Worm (Caenorhabditis elegans) whole organism, young adult: Measurements from ENCODE around the gene F38B7.3.

Experiments used
- B0035.1 ChIP-seq: sonication (generic microtip); optimal IDR thresholded peaks from 2 replicates; lab custom pipeline; 2016; ENCODE audit warnings: missing genetic modification characterization, mild to moderate bottlenecking, missing compliant biosample characterization, missing genotype, missing genetic modification reagents
- B0336.3 ChIP-seq: fragments of 200-800 bp; sonication (Bioruptor generic); IDR thresholded peaks from 2 replicates; pipeline ENCODE4 v1.3.6; 2022; ENCODE audit warnings: missing genetic modification characterization, missing compliant biosample characterization
- F22D6.2 ChIP-seq: sonication (generic microtip); optimal IDR thresholded peaks from 2 replicates; lab custom pipeline; 2016; ENCODE audit warnings: mild to moderate bottlenecking, missing genetic modification characterization, missing compliant biosample characterization
- F23B12.7 ChIP-seq: sonication (generic microtip); optimal IDR thresholded peaks from 2 replicates; lab custom pipeline; 2017; ENCODE audit warnings: missing genetic modification characterization, mild to moderate bottlenecking, missing compliant biosample characterization, antibody characterized with exemption, moderate library complexity; ENCODE audit not compliant: insufficient read depth
- F33H1.4 ChIP-seq: fragments of 200-800 bp; sonication (Bioruptor generic); IDR thresholded peaks from 2 replicates; pipeline ENCODE4 v1.3.6; 2022; ENCODE audit warnings: missing genetic modification reagents, missing genetic modification characterization, missing compliant biosample characterization
- F52B5.7 ChIP-seq: sonication (generic microtip); optimal IDR thresholded peaks from 2 replicates; lab custom pipeline; 2016; ENCODE audit warnings: mild to moderate bottlenecking, missing genetic modification characterization, missing compliant biosample characterization
- K12H6.12 ChIP-seq: fragments of 200-800 bp; sonication (Bioruptor generic); optimal IDR thresholded peaks from 2 replicates; lab custom pipeline; 2018; ENCODE audit warnings: mild to moderate bottlenecking, missing genetic modification characterization, missing compliant biosample characterization
- Y53G8AR.9 ChIP-seq: fragments of 200-800 bp; sonication (Bioruptor generic); conservative IDR thresholded peaks from 2 replicates; pipeline ENCODE4 v1.3.6; 2022; ENCODE audit warnings: missing genetic modification reagents, missing genetic modification characterization, missing compliant biosample characterization
- Y56A3A.18 ChIP-seq: fragments of 200-800 bp; sonication (Bioruptor generic); IDR thresholded peaks from 2 replicates; pipeline ENCODE4 v1.3.6; 2022; ENCODE audit warnings: missing genetic modification reagents, missing genetic modification characterization, missing compliant biosample characterization
- ZK185.1 ChIP-seq: sonication (generic microtip); optimal IDR thresholded peaks from 2 replicates; lab custom pipeline; 2016; ENCODE audit warnings: mild to moderate bottlenecking, missing genetic modification characterization, missing compliant biosample characterization; ENCODE audit not compliant: poor library complexity, severe bottlenecking
- aptf-3 ChIP-seq: fragments of 200-800 bp; sonication (Bioruptor generic); IDR thresholded peaks from 2 replicates; pipeline ENCODE4 v1.3.6; 2022; ENCODE audit warnings: missing genetic modification characterization, missing compliant biosample characterization
- attf-3 ChIP-seq: fragments of 200-800 bp; sonication (Bioruptor generic); conservative IDR thresholded peaks from 2 replicates; pipeline ENCODE4 v1.3.6; 2022; ENCODE audit warnings: missing genetic modification reagents, missing genetic modification characterization, missing compliant biosample characterization
- attf-5 ChIP-seq: fragments of 200-800 bp; sonication (Bioruptor generic); optimal IDR thresholded peaks from 2 replicates; lab custom pipeline; 2018; ENCODE audit warnings: mild to moderate bottlenecking, missing genetic modification characterization, missing compliant biosample characterization
- cebp-1 ChIP-seq, 2 experiments: fragments of 200-800 bp in 1 of 2; sonication (Bioruptor generic) in 1 of 2; sonication (generic microtip) in 1 of 2; IDR thresholded peaks in 1 of 2; optimal IDR thresholded peaks in 1 of 2; 2 replicates each; pipeline versions ENCODE4 v1.3.6 to Lab custom; 2017 to 2022; ENCODE audit warnings: missing compliant biosample characterization in 2 of 2, missing genetic modification characterization in 2 of 2, mild to moderate bottlenecking in 1 of 2, missing genetic modification reagents in 1 of 2, moderate library complexity in 1 of 2
- ceh-58 ChIP-seq: fragments of 200-800 bp; sonication (Bioruptor generic); IDR thresholded peaks from 2 replicates; pipeline ENCODE4 v1.3.6; 2022; ENCODE audit warnings: missing genetic modification characterization, missing compliant biosample characterization
- chd-7 ChIP-seq: sonication (generic microtip); optimal IDR thresholded peaks from 2 replicates; lab custom pipeline; 2016; ENCODE audit warnings: mild to moderate bottlenecking, missing genetic modification characterization, moderate library complexity, missing compliant biosample characterization
- dpff-1 ChIP-seq: sonication (generic microtip); optimal IDR thresholded peaks from 2 replicates; lab custom pipeline; 2017; ENCODE audit warnings: mild to moderate bottlenecking, missing genetic modification characterization, missing compliant biosample characterization
- ets-4 ChIP-seq: fragments of 200-800 bp; sonication (Bioruptor generic); optimal IDR thresholded peaks from 2 replicates; lab custom pipeline; 2018; ENCODE audit warnings: mild to moderate bottlenecking, missing genetic modification characterization, missing compliant biosample characterization
- gei-17 ChIP-seq: fragments of 200-800 bp; sonication (Bioruptor generic); optimal IDR thresholded peaks from 2 replicates; lab custom pipeline; 2018; ENCODE audit warnings: mild to moderate bottlenecking, missing genetic modification characterization, missing compliant biosample characterization
- hmg-1.2 ChIP-seq: fragments of 200-800 bp; sonication (Bioruptor generic); IDR thresholded peaks from 2 replicates; pipeline ENCODE4 v1.3.6; 2022; ENCODE audit warnings: missing genetic modification reagents, missing genetic modification characterization, missing compliant biosample characterization
- hmg-20 ChIP-seq: fragments of 200-800 bp; sonication (Bioruptor generic); IDR thresholded peaks from 2 replicates; pipeline ENCODE4 v1.3.6; 2022; ENCODE audit warnings: missing genetic modification reagents, missing genetic modification characterization, missing compliant biosample characterization
- let-526 ChIP-seq: fragments of 200-800 bp; sonication (Bioruptor generic); IDR thresholded peaks from 2 replicates; pipeline ENCODE4 v1.3.6; 2022; ENCODE audit warnings: missing genetic modification reagents, missing genetic modification characterization, missing compliant biosample characterization
- lin-26 ChIP-seq: fragments of 200-800 bp; sonication (Bioruptor generic); IDR thresholded peaks from 2 replicates; pipeline ENCODE4 v1.3.6; 2022; ENCODE audit warnings: missing genetic modification reagents, missing genetic modification characterization, missing compliant biosample characterization
- lin-35 ChIP-seq, 3 experiments: fragments of 150-350 bp in 2 of 3; sonication (generic microtip) in 1 of 3; optimal IDR thresholded peaks; 2 replicates each; lab custom pipeline; 2014 to 2018; ENCODE audit warnings: missing biosample characterization in 3 of 3, missing genetic modification characterization in 3 of 3, missing genetic modification reagents in 3 of 3
- lin-40 ChIP-seq: sonication (generic microtip); optimal IDR thresholded peaks from 2 replicates; lab custom pipeline; 2016; ENCODE audit warnings: missing genetic modification characterization, mild to moderate bottlenecking, missing compliant biosample characterization, missing genotype, missing genetic modification reagents
- lir-1 ChIP-seq: fragments of 200-800 bp; sonication (Bioruptor generic); conservative IDR thresholded peaks from 2 replicates; pipeline ENCODE4 v1.3.6; 2022; ENCODE audit warnings: missing genetic modification reagents, missing genetic modification characterization, missing compliant biosample characterization
- lsy-27 ChIP-seq: sonication (generic microtip); optimal IDR thresholded peaks from 2 replicates; lab custom pipeline; 2017; ENCODE audit warnings: missing genetic modification characterization, mild to moderate bottlenecking, missing compliant biosample characterization, antibody characterized with exemption, missing genotype, borderline replicate concordance; ENCODE audit not compliant: insufficient read depth
- madf-3 ChIP-seq: fragments of 200-800 bp; sonication (Bioruptor generic); IDR thresholded peaks from 2 replicates; pipeline ENCODE4 v1.3.6; 2022; ENCODE audit warnings: missing genetic modification reagents, missing genetic modification characterization, missing compliant biosample characterization
- mcd-1 ChIP-seq: fragments of 200-800 bp; sonication (Bioruptor generic); IDR thresholded peaks from 2 replicates; pipeline ENCODE4 v1.3.6; 2022; ENCODE audit warnings: missing genetic modification reagents, missing genetic modification characterization, missing compliant biosample characterization
- repo-1 ChIP-seq: sonication (generic microtip); optimal IDR thresholded peaks from 2 replicates; lab custom pipeline; 2017; ENCODE audit warnings: mild to moderate bottlenecking, missing genetic modification characterization, missing compliant biosample characterization
- snpc-3.4 ChIP-seq: sonication (generic microtip); optimal IDR thresholded peaks from 2 replicates; lab custom pipeline; 2017; ENCODE audit warnings: missing genetic modification characterization, mild to moderate bottlenecking, missing compliant biosample characterization, antibody characterized with exemption, moderate library complexity, missing genotype, missing genetic modification reagents
- snpc-4 ChIP-seq, 5 experiments: fragments of 150-350 bp in 1 of 5; sonication (generic microtip) in 4 of 5; optimal IDR thresholded peaks; 2 replicates each; lab custom pipeline; 2014 to 2018; ENCODE audit warnings: missing genetic modification characterization in 5 of 5, missing biosample characterization in 3 of 5, antibody characterized with exemption in 2 of 5, mild to moderate bottlenecking in 2 of 5, missing compliant biosample characterization in 2 of 5, missing genotype in 2 of 5, moderate library complexity in 2 of 5, missing genetic modification reagents in 1 of 5
- somi-1 ChIP-seq: fragments of 200-800 bp; sonication (Bioruptor generic); optimal IDR thresholded peaks from 2 replicates; lab custom pipeline; 2018; ENCODE audit warnings: mild to moderate bottlenecking, missing genetic modification characterization, missing compliant biosample characterization
- tbp1 ChIP-seq: fragments of 200-800 bp; sonication (Bioruptor generic); optimal IDR thresholded peaks from 2 replicates; lab custom pipeline; 2018; ENCODE audit warnings: mild to moderate bottlenecking, missing genetic modification characterization, missing compliant biosample characterization
- tbx-9 ChIP-seq: sonication (generic microtip); optimal IDR thresholded peaks from 2 replicates; lab custom pipeline; 2016; ENCODE audit warnings: borderline replicate concordance, missing genetic modification characterization, inconsistent platforms, missing compliant biosample characterization
- tlf-1 ChIP-seq: fragments of 200-800 bp; sonication (Bioruptor generic); optimal IDR thresholded peaks from 2 replicates; lab custom pipeline; 2018; ENCODE audit warnings: mild to moderate bottlenecking, missing genetic modification characterization, missing compliant biosample characterization
- unc-130 ChIP-seq: sonication (generic microtip); optimal IDR thresholded peaks from 2 replicates; lab custom pipeline; 2016; ENCODE audit warnings: missing genetic modification reagents, missing genetic modification characterization, missing compliant biosample characterization
- unc-62 ChIP-seq: fragments of 150-350 bp; optimal IDR thresholded peaks from 2 replicates; lab custom pipeline; 2014; ENCODE audit warnings: missing biosample characterization, missing genetic modification reagents, missing genetic modification characterization
- xnd-1 ChIP-seq: sonication (generic microtip); optimal IDR thresholded peaks from 2 replicates; lab custom pipeline; 2016; ENCODE audit warnings: missing genotype, missing genetic modification reagents, missing genetic modification characterization, missing compliant biosample characterization
- zfh-2 ChIP-seq: fragments of 200-800 bp; sonication (Bioruptor generic); conservative IDR thresholded peaks from 2 replicates; pipeline ENCODE4 v1.3.6; 2022; ENCODE audit warnings: missing genetic modification reagents, missing genetic modification characterization, missing compliant biosample characterization
- ztf-18 ChIP-seq: sonication (generic microtip); optimal IDR thresholded peaks from 2 replicates; lab custom pipeline; 2016; ENCODE audit warnings: missing genotype, mild to moderate bottlenecking, missing genetic modification characterization, missing compliant biosample characterization
- ztf-25 ChIP-seq: fragments of 200-800 bp; sonication (Bioruptor generic); IDR thresholded peaks from 2 replicates; pipeline ENCODE4 v1.3.6; 2022; ENCODE audit warnings: missing genetic modification reagents, missing genetic modification characterization, missing compliant biosample characterization
- ztf-28 ChIP-seq: fragments of 200-800 bp; sonication (Bioruptor generic); IDR thresholded peaks from 2 replicates; pipeline ENCODE4 v1.3.6; 2022; ENCODE audit warnings: missing genetic modification reagents, missing genetic modification characterization, missing compliant biosample characterization
- ztf-6 ChIP-seq: fragments of 200-800 bp; sonication (Bioruptor generic); IDR thresholded peaks from 2 replicates; pipeline ENCODE4 v1.3.6; 2022; ENCODE audit warnings: missing genetic modification reagents, missing genetic modification characterization, missing compliant biosample characterization

Gene F38B7.3

ce11 chrV:11531831-11532534 lies 16.9 kb upstream of the F38B7.3 start (continued):
- TF ChIP-seq snpc-3.4 (tag; lab: Kevin White, UChicago) (no peak), lsy-27 (no peak), lin-26 (GFP tag; lab: Robert Waterston, UW) (0 out of 2 replicates have a peak, but pooled peaks have one; percentile 49), mcd-1 (GFP tag; lab: Robert Waterston, UW) (no peak), lir-1 (GFP tag; lab: Robert Waterston, UW) (no peak), B0035.1 (tag; lab: Kevin White, UChicago) (no peak), tbp1 (GFP tag; lab: Kevin White, UChicago) (peak; percentile 22), lin-35 (GFP tag; optimal IDR thresholded peaks at IDR 0.05; lab: Kevin White, UChicago) (peak in 1 of 3 experiments; percentile 1), dpff-1 (tag; lab: Kevin White, UChicago) (no peak), hmg-20 (GFP tag; lab: Robert Waterston, UW) (no peak), gei-17 (GFP tag; lab: Kevin White, UChicago) (peak; percentile 20), tbx-9 (no peak), F23B12.7 (peak; percentile 7), lin-40 (tag; lab: Kevin White, UChicago) (peak; percentile 78), zfh-2 (peak; percentile 79), unc-62 (peak; percentile 65), K12H6.12 (tag; lab: Kevin White, UChicago) (peak; percentile 76), ZK185.1 (tag; lab: Kevin White, UChicago) (peak; percentile 40), ztf-28 (no peak), B0336.3 (GFP tag; lab: Robert Waterston, UW) (peak; percentile 78), madf-3 (GFP tag; lab: Robert Waterston, UW) (0 out of 2 replicates have a peak, but pooled peaks have one; percentile 23), Y56A3A.18 (GFP tag; lab: Robert Waterston, UW) (0 out of 2 replicates have a peak, but pooled peaks have one; percentile 39), repo-1 (tag; lab: Kevin White, UChicago) (peak; percentile 59), snpc-4 (GFP tag; optimal IDR thresholded peaks at IDR 0.05; lab: Kevin White, UChicago) (no peak), snpc-4 (tag; optimal IDR thresholded peaks at IDR 0.05; lab: Kevin White, UChicago) (peak in 3 of 4 experiments; percentile 10 to 58 (median 54)), somi-1 (GFP tag; lab: Kevin White, UChicago) (peak; percentile 88), ceh-58 (GFP tag; lab: Robert Waterston, UW) (no peak), attf-5 (peak; percentile 79), xnd-1 (tag; lab: Kevin White, UChicago) (no peak), ztf-25 (GFP tag; lab: Robert Waterston, UW) (no peak), aptf-3 (GFP tag; lab: Robert Waterston, UW) (no peak), F52B5.7 (tag; lab: Kevin White, UChicago) (no peak), ztf-6 (GFP tag; lab: Robert Waterston, UW) (peak; percentile 64; the same call in 1 of the 2 replicates), Y53G8AR.9 (0 out of 2 replicates have a peak, but pooled peaks have one; percentile 10), F33H1.4 (GFP tag; lab: Robert Waterston, UW) (no peak), let-526 (peak; percentile 26; the same call in 1 of the 2 replicates), ets-4 (GFP tag; lab: Kevin White, UChicago) (peak; percentile 28), attf-3 (GFP tag; lab: Robert Waterston, UW) (no peak), F22D6.2 (tag; lab: Kevin White, UChicago) (peak; percentile 85), cebp-1 (GFP tag; IDR thresholded peaks at IDR 0.05; lab: Robert Waterston, UW) (no peak), cebp-1 (tag; optimal IDR thresholded peaks at IDR 0.05; lab: Kevin White, UChicago) (peak; percentile 77), unc-130 (GFP tag; lab: Kevin White, UChicago) (no peak), tlf-1 (GFP tag; lab: Kevin White, UChicago) (peak; percentile 42), chd-7 (tag; lab: Kevin White, UChicago) (peak; percentile 69), ztf-18 (tag; lab: Kevin White, UChicago) (peak; percentile 37), hmg-1.2 (GFP tag; lab: Robert Waterston, UW) (peak; percentile 78)
